Worm (Caenorhabditis elegans) whole organism, L4 larva: ENCODE results near the gene T11G6.2.

Experiments used
- F49E8.2 ChIP-seq: sonication (generic microtip); optimal IDR thresholded peaks from 2 replicates; lab custom pipeline; 2016; ENCODE audit warnings: missing compliant biosample characterization, mild to moderate bottlenecking, missing genetic modification characterization, borderline replicate concordance
- T26A8.4 ChIP-seq: fragments of 200-800 bp; sonication (Bioruptor generic); IDR thresholded peaks from 2 replicates; pipeline ENCODE4 v1.3.6; 2022; ENCODE audit warnings: missing genetic modification characterization, missing compliant biosample characterization
- aha-1 ChIP-seq: fragments of 150-350 bp; peaks from one replicate; lab custom pipeline; 2014; ENCODE audit warnings: missing biosample characterization, missing genetic modification characterization
- ama-1 ChIP-seq: fragments of 150-350 bp; optimal IDR thresholded peaks from 2 replicates; lab custom pipeline; 2014; ENCODE audit warnings: inconsistent platforms, mixed read lengths
- ceh-28 ChIP-seq: fragments of 150-350 bp; optimal IDR thresholded peaks from 2 replicates; lab custom pipeline; 2014; ENCODE audit warnings: missing biosample characterization, missing genetic modification reagents, missing genetic modification characterization
- ceh-44 ChIP-seq: fragments of 200-800 bp; sonication (Bioruptor generic); IDR thresholded peaks from 2 replicates; pipeline ENCODE4 v1.3.6; 2022; ENCODE audit warnings: missing genetic modification reagents, missing genetic modification characterization, missing compliant biosample characterization
- daf-16 ChIP-seq, 3 experiments: sonication (generic microtip); optimal IDR thresholded peaks; 2 replicates each; lab custom pipeline; 2016 to 2017; ENCODE audit warnings: missing genetic modification characterization in 3 of 3, missing genetic modification reagents in 3 of 3, mild to moderate bottlenecking in 2 of 3, missing compliant biosample characterization in 2 of 3, missing biosample characterization in 1 of 3, moderate library complexity in 1 of 3
- daf-19 ChIP-seq: fragments of 200-800 bp; sonication (Bioruptor generic); conservative IDR thresholded peaks from 2 replicates; pipeline ENCODE4 v1.3.6; 2022; ENCODE audit warnings: missing genetic modification characterization, missing compliant biosample characterization
- dmd-6 ChIP-seq: fragments of 200-800 bp; sonication (Bioruptor generic); IDR thresholded peaks from 2 replicates; pipeline ENCODE4 v1.3.6; 2022; ENCODE audit warnings: missing genetic modification reagents, missing genetic modification characterization, missing compliant biosample characterization
- dmd-9 ChIP-seq: fragments of 200-800 bp; sonication (Bioruptor generic); IDR thresholded peaks from 2 replicates; pipeline ENCODE4 v1.3.6; 2022; ENCODE audit warnings: missing genetic modification reagents, missing genetic modification characterization, missing compliant biosample characterization
- dpl-1 ChIP-seq: fragments of 150-350 bp; optimal IDR thresholded peaks from 2 replicates; lab custom pipeline; 2014; ENCODE audit warnings: missing biosample characterization, missing genetic modification reagents, missing genetic modification characterization
- egl-27 ChIP-seq: sonication (generic microtip); optimal IDR thresholded peaks from 3 replicates; lab custom pipeline; 2017; ENCODE audit warnings: missing biosample characterization, missing genetic modification reagents, missing genetic modification characterization
- egl-43 ChIP-seq: fragments of 200-800 bp; sonication (Bioruptor generic); IDR thresholded peaks from 2 replicates; pipeline ENCODE4 v1.3.6; 2022; ENCODE audit warnings: missing genetic modification reagents, missing genetic modification characterization, missing compliant biosample characterization
- fos-1 ChIP-seq: fragments of 150-350 bp; optimal IDR thresholded peaks from 2 replicates; lab custom pipeline; 2014; ENCODE audit warnings: missing biosample characterization, missing genetic modification characterization
- gei-8 ChIP-seq: fragments of 200-800 bp; sonication (Bioruptor generic); optimal IDR thresholded peaks from 2 replicates; lab custom pipeline; 2018; ENCODE audit warnings: mild to moderate bottlenecking, missing genetic modification characterization, missing compliant biosample characterization
- hif-1 ChIP-seq, 2 experiments: sonication (generic microtip); optimal IDR thresholded peaks; 2 replicates each; lab custom pipeline; 2016 to 2017; ENCODE audit warnings: missing compliant biosample characterization in 2 of 2, missing genetic modification characterization in 2 of 2, missing genetic modification reagents in 2 of 2, missing genotype in 2 of 2, mild to moderate bottlenecking in 1 of 2
- hlh-11 ChIP-seq: fragments of 200-800 bp; sonication (Bioruptor generic); optimal IDR thresholded peaks from 2 replicates; lab custom pipeline; 2018; ENCODE audit warnings: mild to moderate bottlenecking, missing genetic modification characterization, missing compliant biosample characterization
- hmg-1.1 ChIP-seq: fragments of 200-800 bp; sonication (Bioruptor generic); IDR thresholded peaks from 2 replicates; pipeline ENCODE4 v1.3.6; 2022; ENCODE audit warnings: missing genetic modification reagents, missing genetic modification characterization, missing compliant biosample characterization
- lin-39 ChIP-seq: fragments of 150-350 bp; optimal IDR thresholded peaks from 2 replicates; lab custom pipeline; 2014; ENCODE audit warnings: missing biosample characterization, missing genetic modification reagents, missing genetic modification characterization
- lir-3 ChIP-seq: sonication (generic microtip); optimal IDR thresholded peaks from 2 replicates; lab custom pipeline; 2016; ENCODE audit warnings: mild to moderate bottlenecking, missing genetic modification characterization, missing compliant biosample characterization
- lsy-2 ChIP-seq, 2 experiments: fragments of 150-350 bp in 1 of 2; sonication (generic microtip) in 1 of 2; optimal IDR thresholded peaks; 2 replicates each; lab custom pipeline; 2014 to 2017; ENCODE audit warnings: missing biosample characterization in 2 of 2, missing genetic modification characterization in 2 of 2
- madf-9 ChIP-seq: fragments of 200-800 bp; sonication (Bioruptor generic); conservative IDR thresholded peaks from 2 replicates; pipeline ENCODE4 v1.3.6; 2022; ENCODE audit warnings: missing genetic modification reagents, missing genetic modification characterization, missing compliant biosample characterization
- mdl-1 ChIP-seq, 2 experiments: fragments of 150-350 bp in 1 of 2; sonication (generic microtip) in 1 of 2; optimal IDR thresholded peaks; 2 replicates each; lab custom pipeline; 2014 to 2017; ENCODE audit warnings: missing biosample characterization in 2 of 2, missing genetic modification characterization in 2 of 2
- mes-2 ChIP-seq: sonication (generic microtip); optimal IDR thresholded peaks from 2 replicates; lab custom pipeline; 2016; ENCODE audit warnings: missing genotype, mild to moderate bottlenecking, missing genetic modification characterization, missing compliant biosample characterization; ENCODE audit not compliant: poor library complexity, severe bottlenecking
- mxl-2 ChIP-seq: fragments of 200-800 bp; sonication (Bioruptor generic); conservative IDR thresholded peaks from 2 replicates; pipeline ENCODE4 v1.3.6; 2022; ENCODE audit warnings: missing genetic modification reagents, missing genetic modification characterization, missing compliant biosample characterization
- nhr-10 ChIP-seq: fragments of 150-350 bp; optimal IDR thresholded peaks from 2 replicates; lab custom pipeline; 2014; ENCODE audit warnings: missing biosample characterization, missing genetic modification characterization
- nhr-102 ChIP-seq: sonication (generic microtip); optimal IDR thresholded peaks from 2 replicates; lab custom pipeline; 2016; ENCODE audit warnings: mild to moderate bottlenecking, missing genetic modification characterization, moderate library complexity, missing compliant biosample characterization
- nhr-11 ChIP-seq: fragments of 150-350 bp; optimal IDR thresholded peaks from 2 replicates; lab custom pipeline; 2014; ENCODE audit warnings: missing biosample characterization, missing genetic modification characterization
- nhr-111 ChIP-seq: fragments of 200-800 bp; sonication (Bioruptor generic); optimal IDR thresholded peaks from 2 replicates; lab custom pipeline; 2018; ENCODE audit warnings: mild to moderate bottlenecking, missing genetic modification characterization, missing compliant biosample characterization
- nhr-237 ChIP-seq: sonication (generic microtip); optimal IDR thresholded peaks from 2 replicates; lab custom pipeline; 2017; ENCODE audit warnings: missing biosample characterization, missing genetic modification characterization
- nhr-28 ChIP-seq: fragments of 150-350 bp; optimal IDR thresholded peaks from 2 replicates; lab custom pipeline; 2014; ENCODE audit warnings: missing biosample characterization, missing genetic modification characterization
- nhr-41 ChIP-seq: fragments of 200-800 bp; sonication (Bioruptor generic); IDR thresholded peaks from 2 replicates; pipeline ENCODE4 v1.3.6; 2022; ENCODE audit warnings: missing genetic modification reagents, missing genetic modification characterization, missing compliant biosample characterization
- nhr-48 ChIP-seq: sonication (generic microtip); optimal IDR thresholded peaks from 2 replicates; lab custom pipeline; 2016; ENCODE audit warnings: mild to moderate bottlenecking, missing genetic modification characterization, missing compliant biosample characterization
- pha-4 ChIP-seq, 2 experiments: fragments of 150-350 bp in 1 of 2; fragments of 200-800 bp in 1 of 2; sonication (Bioruptor generic) in 1 of 2; IDR thresholded peaks in 1 of 2; optimal IDR thresholded peaks in 1 of 2; 2 replicates each; pipeline versions ENCODE4 v1.3.6 to Lab custom; 2014 to 2022; ENCODE audit warnings: missing genetic modification characterization in 2 of 2, missing genetic modification reagents in 2 of 2, missing biosample characterization in 1 of 2, missing compliant biosample characterization in 1 of 2
- snpc-1.2 ChIP-seq: fragments of 200-800 bp; sonication (Bioruptor generic); IDR thresholded peaks from 2 replicates; pipeline ENCODE4 v1.3.6; 2022; ENCODE audit warnings: missing genetic modification reagents, missing genetic modification characterization, missing compliant biosample characterization
- spr-3 ChIP-seq: fragments of 200-800 bp; sonication (Bioruptor generic); optimal IDR thresholded peaks from 2 replicates; lab custom pipeline; 2018; ENCODE audit warnings: mild to moderate bottlenecking, missing genetic modification characterization, missing compliant biosample characterization
- unc-39 ChIP-seq: sonication (generic microtip); optimal IDR thresholded peaks from 2 replicates; lab custom pipeline; 2017; ENCODE audit warnings: missing biosample characterization, missing genetic modification characterization
- zag-1 ChIP-seq: fragments of 150-350 bp; optimal IDR thresholded peaks from 2 replicates; lab custom pipeline; 2014; ENCODE audit warnings: missing biosample characterization, missing genetic modification characterization
- zfp-3 ChIP-seq: fragments of 200-800 bp; sonication (Bioruptor generic); conservative IDR thresholded peaks from 2 replicates; pipeline ENCODE4 v1.3.6; 2022; ENCODE audit warnings: missing genetic modification reagents, missing genetic modification characterization, missing compliant biosample characterization
- zip-11 ChIP-seq: fragments of 200-800 bp; sonication (Bioruptor generic); IDR thresholded peaks from 2 replicates; pipeline ENCODE4 v1.3.6; 2022; ENCODE audit warnings: missing genetic modification characterization, missing compliant biosample characterization
- ztf-7 ChIP-seq: fragments of 150-350 bp; optimal IDR thresholded peaks from 2 replicates; lab custom pipeline; 2014; ENCODE audit warnings: missing biosample characterization, missing genetic modification characterization

Gene T11G6.2

ce11 chrIV:10828049-10828448 lies 30.2 kb downstream of the T11G6.2 start, which contains the start of gene npax-3:
Gene npax-3, minus strand, starts transcription at chrIV:10828149.
- TF ChIP-seq zfp-3 (GFP tag; lab: Robert Waterston, UW) (no peak), mes-2 (tag; lab: Kevin White, UChicago) (no peak), nhr-10 (no peak)
- TF ChIP-seq, all 104 proteins: peak for 0

- TF ChIP-seq ceh-44 (GFP tag; lab: Robert Waterston, UW) (no peak), F49E8.2 (no peak), dmd-6 (GFP tag; lab: Robert Waterston, UW) (peak; percentile 7; the same call in 1 of the 2 replicates), mdl-1 (tag; optimal IDR thresholded peaks at IDR 0.05; lab: Kevin White, UChicago) (no peak), T26A8.4 (GFP tag; lab: Robert Waterston, UW) (peak; percentile 41; the same call in 1 of the 2 replicates), hmg-1.1 (GFP tag; lab: Robert Waterston, UW) (no peak; the same call in 1 of the 2 replicates), nhr-41 (GFP tag; lab: Robert Waterston, UW) (no peak), egl-27 (tag; lab: Kevin White, UChicago) (no peak), lir-3 (tag; lab: Kevin White, UChicago) (no peak), nhr-11 (no peak)
Observed at ce11 chrIV:10826029-10826428, 32.3 kb downstream of the T11G6.2 start.

- no peak for TF ChIP-seq lir-3 (tag; lab: Kevin White, UChicago)
- no peak for TF ChIP-seq zip-11 (GFP tag; lab: Robert Waterston, UW)
- 0 out of 2 replicates have a peak, but pooled peaks have one; percentile 30 for TF ChIP-seq zfp-3 (GFP tag; lab: Robert Waterston, UW)
- peak; percentile 18 for TF ChIP-seq ama-1 (lab: Kevin White, UChicago)
- no peak for TF ChIP-seq nhr-48 (tag; lab: Kevin White, UChicago)
- 0 out of 2 replicates have a peak, but pooled peaks have one; percentile 23 for TF ChIP-seq egl-43 (GFP tag; lab: Robert Waterston, UW)
- peak; percentile 55; the same call in 1 of the 2 replicates for TF ChIP-seq daf-19 (GFP tag; lab: Robert Waterston, UW)
- TF ChIP-seq T26A8.4 (GFP tag; lab: Robert Waterston, UW) = 0 out of 2 replicates have a peak, but pooled peaks have one; percentile 32
- TF ChIP-seq nhr-102 = peak; percentile 8
Observed at ce11 chrIV:10825383-10825782, 32.9 kb downstream of the T11G6.2 start.

- TF ChIP-seq pha-4 (GFP tag; IDR thresholded peaks at IDR 0.05; lab: Robert Waterston, UW) (no peak; the same call in 1 of the 2 replicates), pha-4 (tag; optimal IDR thresholded peaks at IDR 0.05; lab: Kevin White, UChicago) (peak; percentile 88), nhr-237 (tag; lab: Kevin White, UChicago) (no peak), fos-1 (tag; lab: Kevin White, UChicago) (no peak), lin-39 (no peak), zip-11 (GFP tag; lab: Robert Waterston, UW) (no peak), aha-1 (peak; percentile 100), spr-3 (GFP tag; lab: Kevin White, UChicago) (no peak), dmd-9 (GFP tag; lab: Robert Waterston, UW) (no peak), madf-9 (GFP tag; lab: Robert Waterston, UW) (0 out of 2 replicates have a peak, but pooled peaks have one; percentile 6), hlh-11 (tag; lab: Kevin White, UChicago) (peak; percentile 93), nhr-48 (tag; lab: Kevin White, UChicago) (peak; percentile 78), snpc-1.2 (0 out of 2 replicates have a peak, but pooled peaks have one; percentile 50), daf-16 (GFP tag; optimal IDR thresholded peaks at IDR 0.05; lab: Kevin White, UChicago) (peak; percentile 39 to 65), daf-16 (tag; optimal IDR thresholded peaks at IDR 0.05; lab: Kevin White, UChicago) (peak; percentile 80), hif-1 (tag; optimal IDR thresholded peaks at IDR 0.05; lab: Kevin White, UChicago) (peak; percentile 50 to 91), mes-2 (tag; lab: Kevin White, UChicago) (peak; percentile 81), zag-1 (tag; lab: Kevin White, UChicago) (no peak), nhr-111 (GFP tag; lab: Kevin White, UChicago) (no peak), nhr-11 (peak; percentile 93), ceh-28 (tag; lab: Kevin White, UChicago) (peak; percentile 45), lsy-2 (tag; optimal IDR thresholded peaks at IDR 0.05; lab: Kevin White, UChicago) (peak; percentile 76 to 80), nhr-28 (tag; lab: Kevin White, UChicago) (peak; percentile 96), gei-8 (peak; percentile 3), mxl-2 (GFP tag; lab: Robert Waterston, UW) (no peak), dmd-6 (GFP tag; lab: Robert Waterston, UW) (peak; percentile 74), dpl-1 (peak; percentile 39), ztf-7 (tag; lab: Kevin White, UChicago) (peak; percentile 40), unc-39 (tag; lab: Kevin White, UChicago) (no peak)
Observed at ce11 chrIV:10821672-10822304, 36.5 kb downstream of the T11G6.2 start.
